Fruit fly (Drosophila melanogaster) whole organism, adult: ENCODE data around the gene CG31381.

Experiments used
- CG11617 ChIP-seq: fragments of 200-800 bp; sonication (Bioruptor generic); optimal IDR thresholded peaks from 2 replicates; lab custom pipeline; 2017; ENCODE audit warnings: mild to moderate bottlenecking, missing biosample characterization, missing genetic modification reagents, missing genetic modification characterization
- CG12768 ChIP-seq: fragments of 200-800 bp; sonication (Bioruptor generic); optimal IDR thresholded peaks from 2 replicates; lab custom pipeline; 2017; ENCODE audit warnings: missing biosample characterization, missing genetic modification characterization, mild to moderate bottlenecking, moderate library complexity, missing genetic modification reagents
- CG7101 ChIP-seq: fragments of 200-800 bp; sonication (Bioruptor generic); optimal IDR thresholded peaks from 2 replicates; lab custom pipeline; 2018; ENCODE audit warnings: missing biosample characterization, mild to moderate bottlenecking, missing genetic modification characterization, moderate library complexity
- Clk ChIP-seq: fragments of 200-800 bp; sonication (Bioruptor generic); optimal IDR thresholded peaks from 2 replicates; lab custom pipeline; 2017; ENCODE audit warnings: missing biosample characterization, missing genetic modification characterization
- Hr96 ChIP-seq: fragments of 200-800 bp; sonication (Bioruptor generic); optimal IDR thresholded peaks from 2 replicates; lab custom pipeline; 2016; ENCODE audit warnings: missing biosample characterization, missing genetic modification characterization
- Mnt ChIP-seq: fragments of 200-800 bp; sonication (Bioruptor generic); optimal IDR thresholded peaks from 2 replicates; lab custom pipeline; 2016; ENCODE audit warnings: missing biosample characterization, mild to moderate bottlenecking, missing genetic modification characterization
- cic ChIP-seq: fragments of 200-800 bp; sonication (Bioruptor generic); optimal IDR thresholded peaks from 2 replicates; lab custom pipeline; 2017; ENCODE audit warnings: missing biosample characterization, mild to moderate bottlenecking, missing genetic modification characterization, moderate library complexity
- cnc ChIP-seq, 2 experiments: fragments of >200 bp; optimal IDR thresholded peaks; 2 replicates each; lab custom pipeline; 2017
- pad ChIP-seq: fragments of 200-800 bp; sonication (Bioruptor generic); optimal IDR thresholded peaks from 3 replicates; lab custom pipeline; 2017; ENCODE audit warnings: missing biosample characterization, missing genetic modification characterization, mild to moderate bottlenecking, moderate library complexity, missing genetic modification reagents
- tj ChIP-seq: fragments of 200-800 bp; sonication (Bioruptor generic); optimal IDR thresholded peaks from 3 replicates; lab custom pipeline; 2017; ENCODE audit warnings: missing biosample characterization, mild to moderate bottlenecking, missing genetic modification characterization, moderate library complexity
- toe ChIP-seq: fragments of 200-800 bp; sonication (Bioruptor generic); optimal IDR thresholded peaks from 2 replicates; lab custom pipeline; 2016; ENCODE audit warnings: missing biosample characterization, missing genetic modification characterization

- TF ChIP-seq pad, result peak; percentile 88
- TF ChIP-seq cnc (optimal IDR thresholded peaks at IDR 0.05; lab: Kevin White, UChicago), result no peak
- peak; percentile 79 for TF ChIP-seq CG12768 (GFP tag; lab: Kevin White, UChicago)
- TF ChIP-seq tj (GFP tag; lab: Kevin White, UChicago), result no peak
- TF ChIP-seq CG11617 (GFP tag; lab: Kevin White, UChicago), result peak; percentile 41
- TF ChIP-seq Mnt (GFP tag; lab: Kevin White, UChicago), result peak; percentile 97
- TF ChIP-seq toe (GFP tag; lab: Kevin White, UChicago), result peak; percentile 80
- peak; percentile 43 for TF ChIP-seq cic
- TF ChIP-seq Hr96 (GFP tag; lab: Kevin White, UChicago), result peak; percentile 76
- TF ChIP-seq CG7101 (tag; lab: Kevin White, UChicago), result peak; percentile 91
- TF ChIP-seq Clk (GFP tag; lab: Kevin White, UChicago), result peak; percentile 67
Measured at dm6 chr3R:24850420-24850819, 26.4 kb upstream of the CG31381 start, which contains the start of gene CG7006.
